Fruit fly (Drosophila melanogaster): ENCODE data around the gene GstD5.

The GstD5 gene

dm6 chr3R:12395880-12396279 is 20.3 kb downstream of the GstD5 start, which contains the start of the genes CG10096 and CG10097:
CG10096 (minus strand) TSS chr3R:12395980.
CG10097 (minus strand) TSS chr3R:12395980.
- TF ChIP-seq Ets98B (GFP tag; IDR thresholded peaks at IDR 0.05) (no peak), CG8159 (tag; optimal IDR thresholded peaks at IDR 0.05) (no peak), CG10348 (GFP tag; IDR thresholded peaks at IDR 0.05) (no peak), CG32121 (GFP tag; IDR thresholded peaks at IDR 0.05) (no peak)

- TF ChIP-seq CG4496 (GFP tag; IDR thresholded peaks at IDR 0.05) (no peak), CG15710 (tag; optimal IDR thresholded peaks at IDR 0.05) (no peak), fd96Ca (GFP tag; IDR thresholded peaks at IDR 0.05) (no peak), CG12605 (GFP tag; IDR thresholded peaks at IDR 0.05) (no peak), CG8159 (tag; optimal IDR thresholded peaks at IDR 0.05) (no peak)
Measured at dm6 chr3R:12398054-12398453, 22.5 kb downstream of the GstD5 start.

DNA sequence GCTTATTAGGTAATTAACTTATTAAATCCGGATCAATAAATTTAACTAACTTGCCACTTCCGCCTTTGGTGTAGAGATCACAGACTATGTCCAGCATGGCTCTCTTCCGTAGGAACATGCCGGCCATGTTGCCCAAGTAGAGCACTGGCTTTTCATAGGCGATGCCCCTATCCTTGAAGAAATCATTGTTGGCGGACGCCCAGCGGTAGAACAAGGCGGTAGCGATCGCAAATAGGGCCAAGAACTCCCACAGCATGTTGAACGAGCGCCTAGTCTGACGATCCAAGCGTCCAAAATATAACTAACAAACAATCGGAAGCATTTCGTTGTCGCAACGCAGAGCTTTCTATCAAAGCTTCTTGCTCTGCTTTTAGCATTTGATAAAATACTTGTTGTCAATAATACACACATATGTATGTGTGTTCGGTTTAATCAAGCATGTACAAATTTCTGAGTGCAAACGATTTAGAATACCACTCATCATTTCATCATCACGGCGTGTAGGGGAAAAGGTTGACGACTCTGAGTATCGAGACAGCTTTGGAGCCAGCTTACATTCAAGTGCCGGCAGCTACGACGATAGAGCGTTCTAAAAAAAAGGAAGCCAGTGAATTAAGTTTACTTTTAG is 23.2 kb downstream of the GstD5 start, which contains the start of gene Cyp9f3:
Cyp9f3 (minus strand) TSS at position 310 of the 628 bp plus-strand sequence.
- no peak for TF ChIP-seq CG17806 (tag; optimal IDR thresholded peaks at IDR 0.05)
- TF ChIP-seq CG8159 (tag; optimal IDR thresholded peaks at IDR 0.05): no peak
- TF ChIP-seq CG13204 (GFP tag; optimal IDR thresholded peaks at IDR 0.05): no peak
- TF ChIP-seq EcR (GFP tag; optimal IDR thresholded peaks at IDR 0.05): no peak
- no peak for TF ChIP-seq CG8301 (tag; optimal IDR thresholded peaks at IDR 0.05)
- TF ChIP-seq CG32121 (GFP tag; IDR thresholded peaks at IDR 0.05): no peak
- no peak for TF ChIP-seq Ets98B (GFP tag; IDR thresholded peaks at IDR 0.05)
- no peak for TF ChIP-seq CG10348 (GFP tag; IDR thresholded peaks at IDR 0.05)
- TF ChIP-seq D1 (tag; optimal IDR thresholded peaks at IDR 0.05): no peak
- TF ChIP-seq Pif1A (GFP tag; optimal IDR thresholded peaks at IDR 0.05): no peak
- TF ChIP-seq Snoo (tag; optimal IDR thresholded peaks at IDR 0.05): no peak
- no peak for TF ChIP-seq CG4496 (GFP tag; IDR thresholded peaks at IDR 0.05)
- no peak for TF ChIP-seq rn (GFP tag; IDR thresholded peaks at IDR 0.05)
- TF ChIP-seq CG14655 (GFP tag; optimal IDR thresholded peaks at IDR 0.05): no peak
- TF ChIP-seq fd96Ca (GFP tag; IDR thresholded peaks at IDR 0.05): no peak
- TF ChIP-seq CG12605 (GFP tag; IDR thresholded peaks at IDR 0.05): no peak

DNA sequence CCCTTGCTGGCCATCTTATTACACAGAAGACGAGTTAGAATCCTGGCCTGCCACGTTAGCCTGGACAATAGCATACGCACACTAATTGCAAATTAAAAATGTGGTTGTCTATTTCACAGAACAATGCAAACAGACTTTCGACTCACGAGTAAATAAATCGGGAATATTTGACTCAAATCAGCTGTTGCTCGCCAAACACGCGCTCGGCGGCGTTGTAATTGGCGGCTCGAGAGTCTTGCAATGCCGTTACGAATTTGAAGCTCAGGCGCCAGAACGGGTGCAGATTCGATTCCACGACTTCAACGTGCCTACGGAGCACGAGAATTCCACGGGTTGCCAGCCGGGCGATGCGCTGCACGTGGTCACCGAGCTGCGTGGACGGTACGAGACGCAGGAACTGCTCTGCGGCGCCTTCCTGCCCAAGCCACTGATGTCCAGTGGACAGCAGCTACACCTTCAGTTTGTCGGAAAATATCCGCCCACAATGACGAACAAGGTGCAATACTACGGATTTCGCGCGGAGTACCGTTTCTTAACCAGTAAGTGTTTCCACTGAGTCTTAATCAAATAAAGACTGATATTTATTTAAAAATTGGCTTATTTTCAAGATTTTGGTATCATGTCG is 26.3 kb downstream of the GstD5 start, which contains the start of gene DNAlig3:
DNAlig3 (minus strand) TSS at position 168 of the 625 bp plus-strand sequence.
- no peak for TF ChIP-seq CG14655 (GFP tag; optimal IDR thresholded peaks at IDR 0.05)
- peak; percentile 35; the same call in 1 of the 2 replicates for TF ChIP-seq CG12605 (GFP tag; IDR thresholded peaks at IDR 0.05)

DNA sequence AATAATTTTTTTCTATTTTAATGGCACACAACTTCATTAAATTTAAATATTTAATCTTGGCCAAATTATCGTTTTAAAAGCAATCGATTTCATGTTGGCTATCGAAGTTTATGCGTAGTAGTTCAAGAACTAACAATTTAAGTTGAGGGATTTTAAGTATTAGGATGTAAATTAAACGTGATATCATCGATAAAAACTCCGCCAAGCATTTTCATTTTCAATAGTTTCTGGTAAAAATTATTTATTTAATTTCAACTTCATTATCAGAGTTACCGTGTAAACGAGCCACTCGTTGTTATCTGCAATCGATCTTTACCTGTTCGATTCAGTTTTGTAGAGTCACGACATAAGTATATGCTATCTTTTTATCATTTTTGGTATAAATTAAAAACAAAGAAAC is 27.4 kb downstream of the GstD5 start:
- TF ChIP-seq Ets98B (GFP tag; IDR thresholded peaks at IDR 0.05) (peak; percentile 96), CG8159 (tag; optimal IDR thresholded peaks at IDR 0.05) (peak; percentile 100), CG13204 (GFP tag; optimal IDR thresholded peaks at IDR 0.05) (no peak), CG15710 (tag; optimal IDR thresholded peaks at IDR 0.05) (peak; percentile 97), rn (GFP tag; IDR thresholded peaks at IDR 0.05) (peak; percentile 84), CG12605 (GFP tag; IDR thresholded peaks at IDR 0.05) (peak; percentile 96), CG4496 (GFP tag; IDR thresholded peaks at IDR 0.05) (no peak), EcR (GFP tag; optimal IDR thresholded peaks at IDR 0.05) (peak; percentile 22), fd96Ca (GFP tag; IDR thresholded peaks at IDR 0.05) (peak; percentile 84), CG9948 (tag; optimal IDR thresholded peaks at IDR 0.05) (peak; percentile 98), CG10348 (GFP tag; IDR thresholded peaks at IDR 0.05) (no peak), CG8301 (tag; optimal IDR thresholded peaks at IDR 0.05) (peak; percentile 100), D1 (tag; optimal IDR thresholded peaks at IDR 0.05) (peak; percentile 99), Pif1A (GFP tag; optimal IDR thresholded peaks at IDR 0.05) (peak; percentile 95), Snoo (tag; optimal IDR thresholded peaks at IDR 0.05) (peak; percentile 98), CG14655 (GFP tag; optimal IDR thresholded peaks at IDR 0.05) (peak; percentile 95), CG32121 (GFP tag; IDR thresholded peaks at IDR 0.05) (peak; percentile 93), Pif1B (GFP tag; optimal IDR thresholded peaks at IDR 0.05) (peak; percentile 97), CG17806 (tag; optimal IDR thresholded peaks at IDR 0.05) (peak; percentile 97), CG34367 (tag; optimal IDR thresholded peaks at IDR 0.05) (peak; percentile 98), gl (tag; optimal IDR thresholded peaks at IDR 0.05) (peak; percentile 93)

- no peak for TF ChIP-seq Pif1A (GFP tag; optimal IDR thresholded peaks at IDR 0.05)
- TF ChIP-seq EcR (GFP tag; optimal IDR thresholded peaks at IDR 0.05): no peak
- no peak for TF ChIP-seq Snoo (tag; optimal IDR thresholded peaks at IDR 0.05)
- TF ChIP-seq fd96Ca (GFP tag; IDR thresholded peaks at IDR 0.05): no peak
- no peak for TF ChIP-seq CG12605 (GFP tag; IDR thresholded peaks at IDR 0.05)
- TF ChIP-seq CG10348 (GFP tag; IDR thresholded peaks at IDR 0.05): no peak
- TF ChIP-seq gl (tag; optimal IDR thresholded peaks at IDR 0.05): no peak
- no peak for TF ChIP-seq Pif1B (GFP tag; optimal IDR thresholded peaks at IDR 0.05)
- TF ChIP-seq D1 (tag; optimal IDR thresholded peaks at IDR 0.05): no peak
- no peak for TF ChIP-seq rn (GFP tag; IDR thresholded peaks at IDR 0.05)
Measured at dm6 chr3R:12405134-12405533, 29.6 kb downstream of the GstD5 start.

dm6 chr3R:12405928-12406234 is 30.3 kb downstream of the GstD5 start, which contains the start of gene Cyp9f2:
Cyp9f2 (minus strand) TSS chr3R:12406028.
- TF ChIP-seq Pif1B (GFP tag; optimal IDR thresholded peaks at IDR 0.05) (no peak), CG14655 (GFP tag; optimal IDR thresholded peaks at IDR 0.05) (no peak), CG10348 (GFP tag; IDR thresholded peaks at IDR 0.05) (no peak), CG9948 (tag; optimal IDR thresholded peaks at IDR 0.05) (no peak), gl (tag; optimal IDR thresholded peaks at IDR 0.05) (no peak), CG8301 (tag; optimal IDR thresholded peaks at IDR 0.05) (no peak), EcR (GFP tag; optimal IDR thresholded peaks at IDR 0.05) (no peak), D1 (tag; optimal IDR thresholded peaks at IDR 0.05) (no peak), rn (GFP tag; IDR thresholded peaks at IDR 0.05) (no peak), CG17806 (tag; optimal IDR thresholded peaks at IDR 0.05) (no peak), CG12605 (GFP tag; IDR thresholded peaks at IDR 0.05) (no peak), Snoo (tag; optimal IDR thresholded peaks at IDR 0.05) (no peak), CG4496 (GFP tag; IDR thresholded peaks at IDR 0.05) (no peak), fd96Ca (GFP tag; IDR thresholded peaks at IDR 0.05) (no peak), CG8159 (tag; optimal IDR thresholded peaks at IDR 0.05) (no peak), CG32121 (GFP tag; IDR thresholded peaks at IDR 0.05) (no peak), CG34367 (tag; optimal IDR thresholded peaks at IDR 0.05) (no peak)
